Worm (Caenorhabditis elegans) whole organism, mixed stage, embryonic: ENCODE results near the gene F14D2.7.
A peak's percentile ranks its signal among the peaks of the same experiment; 100 is the strongest.

Source experiments
- M03D4.4 ChIP-seq: sonication (generic microtip); optimal IDR thresholded peaks from 2 replicates; lab custom pipeline; 2017; ENCODE audit warnings: mild to moderate bottlenecking, missing genetic modification characterization, missing compliant biosample characterization
- bed-3 ChIP-seq: fragments of 200-800 bp; sonication (Bioruptor generic); optimal IDR thresholded peaks from 3 replicates; lab custom pipeline; 2018; ENCODE audit warnings: mild to moderate bottlenecking, missing genetic modification characterization, moderate library complexity, missing compliant biosample characterization
- blmp-1 ChIP-seq: fragments of 150-350 bp; optimal IDR thresholded peaks from 2 replicates; lab custom pipeline; 2014; ENCODE audit warnings: missing biosample characterization, missing genetic modification characterization
- ces-1 ChIP-seq: fragments of 150-350 bp; optimal IDR thresholded peaks from 2 replicates; lab custom pipeline; 2014; ENCODE audit warnings: missing biosample characterization, missing genetic modification reagents, missing genetic modification characterization
- cnd-1 ChIP-seq: fragments of 200-800 bp; sonication (Bioruptor generic); optimal IDR thresholded peaks from 2 replicates; lab custom pipeline; 2018; ENCODE audit warnings: mild to moderate bottlenecking, missing genetic modification characterization, missing compliant biosample characterization
- drap-1 ChIP-seq: fragments of 200-800 bp; sonication (Bioruptor generic); optimal IDR thresholded peaks from 3 replicates; lab custom pipeline; 2018; ENCODE audit warnings: mild to moderate bottlenecking, missing genetic modification characterization, missing compliant biosample characterization
- elt-1 ChIP-seq: sonication (generic microtip); optimal IDR thresholded peaks from 2 replicates; lab custom pipeline; 2017; ENCODE audit warnings: missing genetic modification characterization, mild to moderate bottlenecking, missing compliant biosample characterization, antibody characterized with exemption, moderate library complexity, borderline replicate concordance; ENCODE audit not compliant: insufficient read depth
- elt-3 ChIP-seq: fragments of 150-350 bp; optimal IDR thresholded peaks from 2 replicates; lab custom pipeline; 2014; ENCODE audit warnings: missing biosample characterization, missing genetic modification characterization
- flh-1 ChIP-seq: fragments of 200-800 bp; sonication (Bioruptor generic); optimal IDR thresholded peaks from 2 replicates; lab custom pipeline; 2018; ENCODE audit warnings: mild to moderate bottlenecking, missing genetic modification characterization, moderate library complexity, missing compliant biosample characterization
- ham-2 ChIP-seq: fragments of 200-800 bp; sonication (Bioruptor generic); optimal IDR thresholded peaks from 2 replicates; lab custom pipeline; 2018; ENCODE audit warnings: mild to moderate bottlenecking, missing genetic modification characterization, missing compliant biosample characterization
- hlh-1 ChIP-seq: fragments of 150-350 bp; optimal IDR thresholded peaks from 2 replicates; lab custom pipeline; 2014; ENCODE audit warnings: missing biosample characterization, missing genetic modification reagents, missing genetic modification characterization
- lin-13 ChIP-seq: fragments of 150-350 bp; optimal IDR thresholded peaks from 2 replicates; lab custom pipeline; 2014; ENCODE audit warnings: missing biosample characterization, missing genetic modification characterization
- lsy-2 ChIP-seq: fragments of 150-350 bp; optimal IDR thresholded peaks from 2 replicates; lab custom pipeline; 2014; ENCODE audit warnings: missing biosample characterization, missing genetic modification characterization
- mab-5 ChIP-seq: fragments of 150-350 bp; optimal IDR thresholded peaks from 2 replicates; lab custom pipeline; 2014; ENCODE audit warnings: missing biosample characterization, missing genetic modification characterization
- mep-1 ChIP-seq: fragments of 150-350 bp; optimal IDR thresholded peaks from 2 replicates; lab custom pipeline; 2017; ENCODE audit warnings: missing biosample characterization, missing genetic modification reagents, missing genetic modification characterization, inconsistent platforms
- mls-2 ChIP-seq: sonication (generic microtip); optimal IDR thresholded peaks from 2 replicates; lab custom pipeline; 2016; ENCODE audit warnings: mild to moderate bottlenecking, missing genetic modification characterization, moderate library complexity, missing compliant biosample characterization
- nhr-12 ChIP-seq: fragments of 150-350 bp; optimal IDR thresholded peaks from 2 replicates; lab custom pipeline; 2014; ENCODE audit warnings: missing biosample characterization, missing genetic modification characterization
- nhr-2 ChIP-seq: fragments of 150-350 bp; optimal IDR thresholded peaks from 2 replicates; lab custom pipeline; 2014; ENCODE audit warnings: missing biosample characterization, missing genetic modification characterization
- nhr-237 ChIP-seq: fragments of 150-350 bp; optimal IDR thresholded peaks from 2 replicates; lab custom pipeline; 2014; ENCODE audit warnings: missing biosample characterization, missing genetic modification characterization
- nhr-76 ChIP-seq: sonication (generic microtip); optimal IDR thresholded peaks from 2 replicates; lab custom pipeline; 2017; ENCODE audit warnings: missing biosample characterization, missing genetic modification characterization
- pha-4 ChIP-seq: fragments of 150-350 bp; optimal IDR thresholded peaks from 2 replicates; lab custom pipeline; 2018; ENCODE audit warnings: missing biosample characterization, missing genetic modification reagents, missing genetic modification characterization
- sem-2 ChIP-seq: fragments of 200-800 bp; sonication (Bioruptor generic); optimal IDR thresholded peaks from 2 replicates; lab custom pipeline; 2018; ENCODE audit warnings: mild to moderate bottlenecking, missing genetic modification characterization, missing compliant biosample characterization
- snpc-4 ChIP-seq: fragments of 150-350 bp; optimal IDR thresholded peaks from 2 replicates; lab custom pipeline; 2014; ENCODE audit warnings: missing biosample characterization, missing genetic modification characterization
- sptf-1 ChIP-seq: sonication (generic microtip); optimal IDR thresholded peaks from 2 replicates; lab custom pipeline; 2017; ENCODE audit warnings: mild to moderate bottlenecking, missing genetic modification characterization, moderate library complexity, missing compliant biosample characterization
- tbx-8 ChIP-seq: fragments of 200-800 bp; sonication (Bioruptor generic); optimal IDR thresholded peaks from 2 replicates; lab custom pipeline; 2018; ENCODE audit warnings: mild to moderate bottlenecking, missing genetic modification characterization, moderate library complexity, missing compliant biosample characterization
- unc-120 ChIP-seq: sonication (generic microtip); optimal IDR thresholded peaks from 2 replicates; lab custom pipeline; 2017; ENCODE audit warnings: missing genetic modification characterization, missing compliant biosample characterization; ENCODE audit not compliant: poor library complexity, severe bottlenecking
- unc-39 ChIP-seq: fragments of 150-350 bp; optimal IDR thresholded peaks from 2 replicates; lab custom pipeline; 2014; ENCODE audit warnings: missing biosample characterization, missing genetic modification characterization
- unc-62 ChIP-seq: fragments of 150-350 bp; optimal IDR thresholded peaks from 2 replicates; lab custom pipeline; 2014; ENCODE audit warnings: missing biosample characterization, missing genetic modification reagents, missing genetic modification characterization
- zip-8 ChIP-seq: fragments of 150-350 bp; optimal IDR thresholded peaks from 2 replicates; lab custom pipeline; 2014; ENCODE audit warnings: missing biosample characterization, missing genetic modification characterization

F14D2.7 gene

DNA sequence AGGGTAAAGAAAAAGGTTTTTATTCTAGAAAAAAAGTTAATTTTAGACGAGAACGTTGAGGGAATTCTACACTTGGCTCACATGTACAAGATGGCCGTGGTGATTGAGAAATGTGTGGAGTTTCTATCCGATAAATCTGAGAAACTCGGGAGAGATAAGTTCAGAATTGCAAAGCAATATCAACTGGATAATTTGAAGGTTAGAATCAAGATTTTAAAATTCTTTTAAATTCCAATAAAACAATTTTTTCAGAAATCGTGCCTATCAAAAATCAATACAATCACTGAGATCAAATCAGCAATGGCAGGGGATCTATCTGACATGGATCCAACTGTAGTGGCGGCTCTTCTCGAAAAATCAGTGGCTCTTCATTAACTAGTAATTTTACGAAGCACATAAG lies 39.8 kb upstream of the F14D2.7 start, which contains the start of gene Y49F6C.2:
Gene Y49F6C.2 (plus strand): TSS at position 301 of the 400 bp plus-strand sequence.
- TF ChIP-seq hlh-1 (tag; lab: Kevin White, UChicago), result no peak
- no peak for TF ChIP-seq zip-8 (tag; lab: Kevin White, UChicago)
- no peak for TF ChIP-seq unc-39 (tag; lab: Kevin White, UChicago)
- no peak for TF ChIP-seq pha-4 (tag; lab: Kevin White, UChicago)
- no peak for TF ChIP-seq mab-5

DNA sequence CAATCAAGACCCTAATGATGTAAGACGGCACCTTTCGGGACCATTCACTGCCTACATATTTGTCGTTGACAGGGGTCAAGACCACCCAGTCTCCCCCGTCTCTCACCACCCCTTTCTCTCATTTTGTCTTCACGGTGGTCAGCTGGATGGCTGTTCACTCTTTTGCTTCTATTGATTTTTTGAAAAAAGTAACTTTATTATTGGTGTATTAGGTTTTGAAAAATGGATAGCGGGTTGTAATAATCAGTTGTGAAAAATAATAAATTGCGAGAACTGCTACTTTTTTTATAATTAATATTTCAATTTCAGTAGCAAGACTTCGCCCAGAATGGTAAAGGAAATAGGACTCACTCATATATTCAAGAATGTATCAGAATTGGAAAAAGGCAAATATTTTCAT lies 38.3 kb upstream of the F14D2.7 start, which contains the start of gene bath-9:
Gene bath-9 (plus strand): TSS at position 301 of the 400 bp plus-strand sequence.
- TF ChIP-seq elt-3 (tag; lab: Kevin White, UChicago) (no peak), blmp-1 (no peak), nhr-2 (tag; lab: Kevin White, UChicago) (peak; percentile 8)
- TF ChIP-seq, all 35 proteins: peak for 1

- TF ChIP-seq nhr-237 (tag; lab: Kevin White, UChicago) (no peak), zip-8 (tag; lab: Kevin White, UChicago) (no peak), unc-62 (no peak), flh-1 (no peak), nhr-12 (tag; lab: Kevin White, UChicago) (no peak), nhr-76 (no peak), M03D4.4 (tag; lab: Kevin White, UChicago) (no peak), elt-3 (tag; lab: Kevin White, UChicago) (no peak), mls-2 (no peak)
These were observed 36.8 kb upstream of the F14D2.7 start for ce11 chrII:3375302-3375701.

DNA sequence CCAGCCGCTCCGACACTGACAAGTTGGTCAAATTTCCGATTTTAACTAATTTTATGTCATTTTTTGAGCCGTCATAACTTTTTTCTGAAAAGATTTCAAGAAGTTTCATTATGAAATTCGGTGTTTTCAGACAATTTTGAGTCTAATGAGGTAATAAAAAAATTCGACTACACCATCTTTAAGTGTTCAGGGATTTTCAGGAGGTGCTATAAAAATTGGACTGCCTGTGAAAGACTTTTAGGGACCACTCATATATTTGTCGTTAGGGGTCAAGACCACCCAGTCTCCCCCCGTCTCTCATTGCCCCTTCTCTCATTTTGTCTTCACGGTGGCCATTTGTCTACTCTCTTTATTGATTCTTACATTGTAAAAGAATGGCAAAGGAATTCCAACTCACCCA lies 36.3 kb upstream of the F14D2.7 start, which contains the start of gene bath-10:
Gene bath-10 (plus strand): TSS at position 301 of the 400 bp plus-strand sequence.
- TF ChIP-seq nhr-2 (tag; lab: Kevin White, UChicago) (peak; percentile 22), flh-1 (no peak)

DNA sequence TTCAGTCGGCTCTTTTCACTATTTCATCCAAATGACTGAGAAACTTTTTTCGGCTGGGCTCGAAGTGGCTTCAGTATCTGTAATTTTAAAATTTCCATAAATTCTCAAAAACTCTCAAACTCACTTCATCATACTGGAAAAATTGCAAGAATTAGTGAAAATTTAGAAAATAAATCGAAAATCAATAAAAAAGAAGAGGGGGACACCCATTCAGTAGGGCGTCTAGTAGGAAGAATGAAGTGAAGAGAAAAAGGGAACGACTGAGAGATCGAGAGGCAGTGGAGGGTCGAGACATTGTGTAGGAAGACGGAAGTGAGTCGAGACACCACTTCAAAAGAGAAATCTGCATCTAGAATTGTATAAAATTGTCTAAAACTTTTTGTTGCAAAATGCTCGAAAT lies 35.4 kb upstream of the F14D2.7 start:
- TF ChIP-seq ces-1 (GFP tag; lab: Kevin White, UChicago) (peak; percentile 77), hlh-1 (tag; lab: Kevin White, UChicago) (no peak)

ce11 chrII:3371010-3371409 lies 32.6 kb upstream of the F14D2.7 start, which contains the start of gene bath-23:
Gene bath-23, plus strand, starts transcription at chrII:3371310.
- TF ChIP-seq mls-2 (no peak), lsy-2 (tag; lab: Kevin White, UChicago) (no peak), sptf-1 (tag; lab: Kevin White, UChicago) (no peak), drap-1 (GFP tag; lab: Kevin White, UChicago) (no peak), snpc-4 (tag; lab: Kevin White, UChicago) (no peak), mab-5 (no peak), ces-1 (GFP tag; lab: Kevin White, UChicago) (no peak), pha-4 (tag; lab: Kevin White, UChicago) (no peak), unc-62 (no peak), bed-3 (no peak), hlh-1 (tag; lab: Kevin White, UChicago) (no peak), tbx-8 (GFP tag; lab: Kevin White, UChicago) (no peak)
- TF ChIP-seq, all 35 proteins: peak for 0

DNA sequence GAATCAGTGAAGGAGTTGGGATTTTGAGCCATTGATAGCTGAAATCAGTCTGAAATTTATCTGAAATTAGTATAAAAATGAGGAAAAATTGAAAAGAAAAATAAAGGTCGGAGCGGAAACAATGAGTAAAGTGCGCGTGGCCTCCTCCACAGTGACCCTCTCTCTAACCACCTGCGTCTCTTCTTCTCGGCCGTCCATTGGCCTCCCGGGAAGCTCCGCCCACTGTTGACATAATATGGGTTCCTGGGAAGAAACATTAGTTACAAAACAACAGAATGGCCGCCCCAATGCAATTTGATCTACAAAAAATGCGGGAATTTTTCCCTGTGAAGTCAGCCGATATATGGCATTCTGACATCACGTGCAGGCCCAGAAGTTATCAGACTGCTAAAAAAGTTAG lies 31.6 kb upstream of the F14D2.7 start, which contains the start of gene Y49F6C.8:
Gene Y49F6C.8 (minus strand): TSS at position 51 of the 400 bp plus-strand sequence.
- TF ChIP-seq lsy-2 (tag; lab: Kevin White, UChicago), result peak; percentile 87
- TF ChIP-seq elt-1 (tag; lab: Kevin White, UChicago), result no peak
- TF ChIP-seq, all 35 proteins: peak for 1

- TF ChIP-seq sem-2, result no peak
- no peak for TF ChIP-seq mep-1 (tag; lab: Kevin White, UChicago)
- TF ChIP-seq drap-1 (GFP tag; lab: Kevin White, UChicago), result no peak
- no peak for TF ChIP-seq snpc-4 (tag; lab: Kevin White, UChicago)
- no peak for TF ChIP-seq nhr-12 (tag; lab: Kevin White, UChicago)
- no peak for TF ChIP-seq lin-13 (tag; lab: Kevin White, UChicago)
- no peak for TF ChIP-seq nhr-76
- no peak for TF ChIP-seq mab-5
- no peak for TF ChIP-seq ham-2
- no peak for TF ChIP-seq hlh-1 (tag; lab: Kevin White, UChicago)
- no peak for TF ChIP-seq bed-3
- no peak for TF ChIP-seq ces-1 (GFP tag; lab: Kevin White, UChicago)
- no peak for TF ChIP-seq elt-1 (tag; lab: Kevin White, UChicago)
- no peak for TF ChIP-seq unc-120 (tag; lab: Kevin White, UChicago)
- TF ChIP-seq lsy-2 (tag; lab: Kevin White, UChicago), result no peak
- TF ChIP-seq mls-2, result no peak
- TF ChIP-seq cnd-1 (tag; lab: Kevin White, UChicago), result no peak
- TF ChIP-seq tbx-8 (GFP tag; lab: Kevin White, UChicago), result no peak
These were observed 29.6 kb upstream of the F14D2.7 start, which contains the start of gene Y49F6C.7 for ce11 chrII:3368097-3368496. Gene Y49F6C.7, minus strand, starts transcription at chrII:3368197.
